Fruit fly (Drosophila melanogaster) whole organism, embryonic: ENCODE results near the gene CG8349.
A peak's percentile ranks its signal among the peaks of the same experiment; 100 is the strongest.

Experiments
- Atf6 ChIP-seq: fragments of 200-800 bp; sonication (Bioruptor generic); IDR thresholded peaks from 2 replicates; pipeline ENCODE4 v1.3.6; 2022; ENCODE audit warnings: missing biosample characterization, missing genetic modification characterization
- CG10209 ChIP-seq: fragments of 200-800 bp; sonication (Bioruptor generic); optimal IDR thresholded peaks from 3 replicates; lab custom pipeline; 2017; ENCODE audit warnings: missing biosample characterization, mild to moderate bottlenecking, missing genetic modification characterization, missing genetic modification reagents
- CG10543 ChIP-seq: fragments of 200-800 bp; sonication (Bioruptor generic); optimal IDR thresholded peaks from 3 replicates; lab custom pipeline; 2017; ENCODE audit warnings: missing biosample characterization, mild to moderate bottlenecking, missing genetic modification characterization, moderate library complexity
- CG11085 ChIP-seq: fragments of 200-800 bp; sonication (Bioruptor generic); IDR thresholded peaks from 2 replicates; pipeline ENCODE4 v1.3.6; 2022; ENCODE audit warnings: missing biosample characterization, missing genetic modification characterization
- CG11695 ChIP-seq: fragments of 200-800 bp; sonication (Bioruptor generic); IDR thresholded peaks from 3 replicates; pipeline ENCODE4 v1.3.6; 2022; ENCODE audit warnings: missing biosample characterization, missing genetic modification characterization
- CG12391 ChIP-seq: fragments of 200-800 bp; sonication (Bioruptor generic); optimal IDR thresholded peaks from 3 replicates; lab custom pipeline; 2018; ENCODE audit warnings: missing biosample characterization, mild to moderate bottlenecking, missing genetic modification characterization, moderate library complexity
- CG13775 ChIP-seq: fragments of 200-800 bp; sonication (Bioruptor generic); optimal IDR thresholded peaks from 3 replicates; lab custom pipeline; 2017; ENCODE audit warnings: missing biosample characterization, mild to moderate bottlenecking, missing genetic modification characterization
- CG14860 ChIP-seq: fragments of 200-800 bp; sonication (Bioruptor generic); IDR thresholded peaks from 3 replicates; pipeline ENCODE4 v1.3.6; 2022; ENCODE audit warnings: missing biosample characterization, missing genetic modification characterization; ENCODE audit not compliant: partially characterized antibody
- CG1602 ChIP-seq: fragments of 200-800 bp; sonication (Bioruptor generic); optimal IDR thresholded peaks from 3 replicates; lab custom pipeline; 2016; ENCODE audit warnings: missing biosample characterization, missing genetic modification characterization
- CG17912 ChIP-seq: fragments of 200-800 bp; sonication (Bioruptor generic); optimal IDR thresholded peaks from 2 replicates; lab custom pipeline; 2018; ENCODE audit warnings: missing biosample characterization, mild to moderate bottlenecking, missing genetic modification characterization
- CG18599 ChIP-seq: fragments of 200-800 bp; sonication (Bioruptor generic); optimal IDR thresholded peaks from 3 replicates; lab custom pipeline; 2017; ENCODE audit warnings: missing biosample characterization, missing genetic modification characterization, mild to moderate bottlenecking, moderate library complexity, missing genetic modification reagents
- CG2120 ChIP-seq: fragments of 200-800 bp; sonication (Bioruptor generic); optimal IDR thresholded peaks from 3 replicates; lab custom pipeline; 2016; ENCODE audit warnings: missing biosample characterization, missing genetic modification characterization
- CG3726 ChIP-seq: fragments of 200-800 bp; sonication (Bioruptor generic); IDR thresholded peaks from 3 replicates; pipeline ENCODE4, ENCODE4 v1.3.6; 2022; ENCODE audit warnings: missing biosample characterization, missing genetic modification characterization
- CG7745 ChIP-seq: fragments of 200-800 bp; sonication (Bioruptor generic); optimal IDR thresholded peaks from 2 replicates; lab custom pipeline; 2018; ENCODE audit warnings: missing biosample characterization, mild to moderate bottlenecking, missing genetic modification characterization, moderate library complexity
- CG7839 ChIP-seq: fragments of 200-800 bp; sonication (Bioruptor generic); optimal IDR thresholded peaks from 3 replicates; lab custom pipeline; 2018; ENCODE audit warnings: missing biosample characterization, mild to moderate bottlenecking, missing genetic modification characterization, moderate library complexity
- CG8281 ChIP-seq: fragments of 200-800 bp; sonication (Bioruptor generic); optimal IDR thresholded peaks from 2 replicates; lab custom pipeline; 2018; ENCODE audit warnings: missing biosample characterization, mild to moderate bottlenecking, missing genetic modification characterization, moderate library complexity
- CG8388 ChIP-seq: fragments of 200-800 bp; sonication (Bioruptor generic); optimal IDR thresholded peaks from 2 replicates; lab custom pipeline; 2019; ENCODE audit warnings: missing biosample characterization, mild to moderate bottlenecking, missing genetic modification characterization, moderate library complexity
- CG9215 ChIP-seq: fragments of 200-800 bp; sonication (Bioruptor generic); IDR thresholded peaks from 2 replicates; pipeline ENCODE4 v1.3.6; 2022; ENCODE audit warnings: missing biosample characterization, missing genetic modification characterization
- CG9609 ChIP-seq: fragments of 200-800 bp; sonication (Bioruptor generic); optimal IDR thresholded peaks from 3 replicates; lab custom pipeline; 2016; ENCODE audit warnings: missing biosample characterization, missing genetic modification characterization
- CG9932 ChIP-seq: fragments of 200-800 bp; sonication (Bioruptor generic); IDR thresholded peaks from 2 replicates; pipeline ENCODE4 v1.3.6; 2022; ENCODE audit warnings: missing biosample characterization, missing genetic modification characterization
- CoRest ChIP-seq: fragments of 200-800 bp; sonication (Bioruptor generic); optimal IDR thresholded peaks from 3 replicates; lab custom pipeline; 2018; ENCODE audit warnings: missing biosample characterization, mild to moderate bottlenecking, missing genetic modification characterization, moderate library complexity
- Dbx ChIP-seq: fragments of 200-800 bp; sonication (Bioruptor generic); IDR thresholded peaks from 3 replicates; pipeline ENCODE4 v1.3.6; 2022; ENCODE audit warnings: missing biosample characterization, missing genetic modification characterization
- Dip3 ChIP-seq: fragments of 200-800 bp; sonication (Bioruptor generic); optimal IDR thresholded peaks from 3 replicates; lab custom pipeline; 2016; ENCODE audit warnings: missing biosample characterization, missing genetic modification characterization
- Drgx ChIP-seq: fragments of 200-800 bp; sonication (Bioruptor generic); IDR thresholded peaks from 2 replicates; pipeline ENCODE4 v1.3.6; 2022; ENCODE audit warnings: missing biosample characterization, missing genetic modification characterization
- E2f2 ChIP-seq: fragments of 200-800 bp; sonication (Bioruptor generic); IDR thresholded peaks from 2 replicates; pipeline ENCODE4 v1.3.6; 2022; ENCODE audit warnings: missing biosample characterization, missing genetic modification characterization
- Ets65A ChIP-seq: fragments of 200-800 bp; sonication (Bioruptor generic); peaks from one replicate; lab custom pipeline; 2016; ENCODE audit warnings: missing biosample characterization, missing genetic modification characterization
- Gug ChIP-seq: fragments of 200-800 bp; sonication (Bioruptor generic); IDR thresholded peaks from 4 replicates; pipeline ENCODE4 v1.3.6; 2022; ENCODE audit warnings: missing biosample characterization, missing genetic modification characterization
- H15 ChIP-seq: fragments of 200-800 bp; sonication (Bioruptor generic); IDR thresholded peaks from 3 replicates; pipeline ENCODE4 v1.3.6; 2022; ENCODE audit warnings: missing biosample characterization, missing genetic modification characterization
- Hr51 ChIP-seq, 2 experiments: fragments of 200-800 bp; sonication (Bioruptor generic); optimal IDR thresholded peaks; 2 replicates in 1 of 2; 3 replicates in 1 of 2; lab custom pipeline; 2016 to 2018; ENCODE audit warnings: missing biosample characterization in 2 of 2, missing genetic modification characterization in 2 of 2, mild to moderate bottlenecking in 1 of 2, moderate library complexity in 1 of 2
- Oli ChIP-seq: fragments of 200-800 bp; sonication (Bioruptor generic); optimal IDR thresholded peaks from 2 replicates; lab custom pipeline; 2018; ENCODE audit warnings: missing biosample characterization, mild to moderate bottlenecking, missing genetic modification characterization, moderate library complexity
- Six4 ChIP-seq: fragments of 200-800 bp; sonication (Bioruptor generic); optimal IDR thresholded peaks from 2 replicates; lab custom pipeline; 2016; ENCODE audit warnings: missing biosample characterization, missing genetic modification characterization
- Sox102F ChIP-seq: fragments of 200-800 bp; sonication (Bioruptor generic); optimal IDR thresholded peaks from 2 replicates; lab custom pipeline; 2018; ENCODE audit warnings: missing biosample characterization, mild to moderate bottlenecking, missing genetic modification characterization, moderate library complexity
- Xrp1 ChIP-seq: fragments of 200-800 bp; sonication (Bioruptor generic); IDR thresholded peaks from 2 replicates; pipeline ENCODE4 v1.3.6; 2022; ENCODE audit warnings: missing biosample characterization, missing genetic modification characterization
- da ChIP-seq: fragments of 200-800 bp; sonication (Bioruptor generic); optimal IDR thresholded peaks from 2 replicates; lab custom pipeline; 2016; ENCODE audit warnings: missing biosample characterization, missing genetic modification characterization
- gcm ChIP-seq: fragments of 200-800 bp; sonication (Bioruptor generic); optimal IDR thresholded peaks from 2 replicates; lab custom pipeline; 2019; ENCODE audit warnings: missing biosample characterization, mild to moderate bottlenecking, missing genetic modification characterization, moderate library complexity
- gcm2 ChIP-seq: fragments of 200-800 bp; sonication (Bioruptor generic); optimal IDR thresholded peaks from 2 replicates; lab custom pipeline; 2016; ENCODE audit warnings: missing biosample characterization, missing genetic modification characterization
- gem ChIP-seq: fragments of 200-800 bp; sonication (Bioruptor generic); optimal IDR thresholded peaks from 2 replicates; lab custom pipeline; 2019; ENCODE audit warnings: missing biosample characterization, mild to moderate bottlenecking, missing genetic modification characterization, moderate library complexity
- grau ChIP-seq: fragments of 200-800 bp; optimal IDR thresholded peaks from 3 replicates; lab custom pipeline; 2019; ENCODE audit warnings: missing biosample characterization, mild to moderate bottlenecking, missing genetic modification characterization, moderate library complexity
- hkb ChIP-seq, 2 experiments: fragments of 200-800 bp in 1 of 2; fragments of >200 bp in 1 of 2; sonication (Bioruptor generic) in 1 of 2; IDR thresholded peaks in 1 of 2; optimal IDR thresholded peaks in 1 of 2; 2 replicates each; pipeline versions ENCODE4 v1.3.6 to Lab custom; 2017 to 2022; ENCODE audit warnings: missing biosample characterization in 1 of 2, missing genetic modification characterization in 1 of 2
- lab ChIP-seq: fragments of 200-800 bp; sonication (Bioruptor generic); optimal IDR thresholded peaks from 3 replicates; lab custom pipeline; 2017; ENCODE audit warnings: missing biosample characterization, missing genetic modification characterization, mild to moderate bottlenecking, moderate library complexity, missing genetic modification reagents
- lbe ChIP-seq: fragments of 200-800 bp; sonication (Bioruptor generic); optimal IDR thresholded peaks from 2 replicates; lab custom pipeline; 2016; ENCODE audit warnings: missing biosample characterization, mild to moderate bottlenecking, missing genetic modification characterization
- lmd ChIP-seq: fragments of 200-800 bp; sonication (Bioruptor generic); IDR thresholded peaks from 2 replicates; pipeline ENCODE4 v1.3.6; 2022; ENCODE audit warnings: missing biosample characterization, missing genetic modification characterization
- otp ChIP-seq: fragments of 200-800 bp; sonication (Bioruptor generic); IDR thresholded peaks from 3 replicates; pipeline ENCODE4, ENCODE4 v1.3.6; 2022; ENCODE audit warnings: missing biosample characterization, missing genetic modification characterization
- pros ChIP-seq: fragments of 200-800 bp; sonication (Bioruptor generic); optimal IDR thresholded peaks from 3 replicates; lab custom pipeline; 2019; ENCODE audit warnings: missing biosample characterization, mild to moderate bottlenecking, missing genetic modification characterization, moderate library complexity
- salm ChIP-seq: fragments of 200-800 bp; sonication (Bioruptor generic); optimal IDR thresholded peaks from 2 replicates; lab custom pipeline; 2018; ENCODE audit warnings: missing biosample characterization, mild to moderate bottlenecking, missing genetic modification characterization
- sim ChIP-seq: fragments of 200-800 bp; sonication (Bioruptor generic); IDR thresholded peaks from 2 replicates; pipeline ENCODE4 v1.3.6; 2022; ENCODE audit warnings: missing biosample characterization, missing genetic modification characterization
- slbo ChIP-seq: fragments of 200-800 bp; sonication (Bioruptor generic); IDR thresholded peaks from 2 replicates; pipeline ENCODE4 v1.3.6; 2022; ENCODE audit warnings: missing biosample characterization, missing genetic modification characterization
- vvl ChIP-seq: fragments of 200-800 bp; sonication (Bioruptor generic); IDR thresholded peaks from 2 replicates; pipeline ENCODE4 v1.3.6; 2022; ENCODE audit warnings: missing biosample characterization, missing genetic modification characterization
- z ChIP-seq: fragments of 200-800 bp; sonication (Bioruptor generic); IDR thresholded peaks from 3 replicates; pipeline ENCODE4 v1.3.6; 2022; ENCODE audit warnings: missing biosample characterization, missing genetic modification characterization

Gene CG8349

DNA sequence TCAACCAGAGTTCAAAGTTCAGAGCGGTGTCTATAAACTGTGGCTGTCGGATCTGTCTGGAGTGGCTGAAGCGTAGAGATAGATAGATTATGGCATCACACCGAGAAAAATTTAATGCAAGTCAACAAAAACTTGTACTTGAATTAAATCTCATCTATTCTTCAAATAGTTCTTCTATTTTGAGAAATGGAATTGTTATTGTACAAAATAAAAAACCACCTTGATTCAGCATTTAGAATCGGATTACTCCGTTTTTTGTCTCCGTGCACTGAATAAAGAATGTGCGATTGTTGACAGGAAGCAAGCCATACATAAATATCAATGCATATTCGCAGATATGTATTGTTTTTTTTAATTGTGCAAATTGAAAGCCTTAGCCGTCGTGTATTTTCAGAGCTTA lies 13.9 kb downstream of the CG8349 start (continued):
- TF ChIP-seq z (GFP tag; lab: Robert Waterston, UW) (no peak), CG9609 (peak; percentile 6), CG9932 (GFP tag; lab: Robert Waterston, UW) (peak; percentile 45; the same call in 1 of the 2 replicates), CG7745 (no peak), CG10209 (peak; percentile 0), CG2120 (GFP tag; lab: Kevin White, UChicago) (peak; percentile 54), CG18599 (GFP tag; lab: Kevin White, UChicago) (peak; percentile 5), Dip3 (GFP tag; lab: Kevin White, UChicago) (peak; percentile 11), Drgx (GFP tag; lab: Robert Waterston, UW) (peak; percentile 77), E2f2 (GFP tag; lab: Robert Waterston, UW) (peak; percentile 22; the same call in 1 of the 2 replicates), CG17912 (GFP tag; lab: Kevin White, UChicago) (no peak), grau (tag; lab: Kevin White, UChicago) (peak; percentile 35), CoRest (tag; lab: Kevin White, UChicago) (peak; percentile 17), CG1602 (GFP tag; lab: Kevin White, UChicago) (peak; percentile 31), Atf6 (peak; percentile 60; the same call in 1 of the 2 replicates), CG3726 (GFP tag; lab: Robert Waterston, UW) (0 out of 3 replicates have a peak, but pooled peaks have one; percentile 54), Ets65A (GFP tag; lab: Kevin White, UChicago) (peak; percentile 83), CG13775 (GFP tag; lab: Kevin White, UChicago) (peak; percentile 10), sim (0 out of 2 replicates have a peak, but pooled peaks have one; percentile 20), lmd (GFP tag; lab: Robert Waterston, UW) (peak; percentile 52; the same call in 1 of the 2 replicates), CG11085 (0 out of 2 replicates have a peak, but pooled peaks have one; percentile 14), Oli (tag; lab: Kevin White, UChicago) (peak; percentile 31), Six4 (GFP tag; lab: Kevin White, UChicago) (peak; percentile 2), lbe (GFP tag; lab: Kevin White, UChicago) (peak; percentile 42), Gug (GFP tag; lab: Robert Waterston, UW) (0 out of 4 replicates have a peak, but pooled peaks have one; percentile 24), Dbx (0 out of 3 replicates have a peak, but pooled peaks have one; percentile 20), CG9215 (no peak), gem (peak; percentile 56), CG12391 (tag; lab: Kevin White, UChicago) (peak; percentile 38), Hr51 (GFP tag; optimal IDR thresholded peaks at IDR 0.05; lab: Kevin White, UChicago) (peak in 1 of 2 experiments; percentile 35), vvl (peak; percentile 62), hkb (optimal IDR thresholded peaks at IDR 0.05; lab: Kevin White, UChicago) (no peak), hkb (GFP tag; IDR thresholded peaks at IDR 0.05; lab: Robert Waterston, UW) (peak; percentile 50; the same call in 1 of the 2 replicates), CG14860 (no peak), Xrp1 (GFP tag; lab: Robert Waterston, UW) (peak; percentile 71; the same call in 1 of the 2 replicates), pros (no peak), H15 (peak; percentile 37; the same call in 2 of the 3 replicates), CG11695 (GFP tag; lab: Robert Waterston, UW) (peak; percentile 44; the same call in 1 of the 3 replicates), CG8281 (no peak), gcm (GFP tag; lab: Kevin White, UChicago) (no peak), Sox102F (GFP tag; lab: Kevin White, UChicago) (peak; percentile 33), slbo (GFP tag; lab: Robert Waterston, UW) (peak; percentile 68), otp (GFP tag; lab: Robert Waterston, UW) (peak; percentile 48; the same call in 2 of the 3 replicates), salm (tag; lab: Kevin White, UChicago) (no peak), gcm2 (no peak), CG10543 (GFP tag; lab: Kevin White, UChicago) (no peak), lab (GFP tag; lab: Kevin White, UChicago) (no peak), CG8388 (GFP tag; lab: Kevin White, UChicago) (peak; percentile 7), CG7839 (peak; percentile 40), da (GFP tag; lab: Kevin White, UChicago) (no peak)
